In the genomic region with DNA sequence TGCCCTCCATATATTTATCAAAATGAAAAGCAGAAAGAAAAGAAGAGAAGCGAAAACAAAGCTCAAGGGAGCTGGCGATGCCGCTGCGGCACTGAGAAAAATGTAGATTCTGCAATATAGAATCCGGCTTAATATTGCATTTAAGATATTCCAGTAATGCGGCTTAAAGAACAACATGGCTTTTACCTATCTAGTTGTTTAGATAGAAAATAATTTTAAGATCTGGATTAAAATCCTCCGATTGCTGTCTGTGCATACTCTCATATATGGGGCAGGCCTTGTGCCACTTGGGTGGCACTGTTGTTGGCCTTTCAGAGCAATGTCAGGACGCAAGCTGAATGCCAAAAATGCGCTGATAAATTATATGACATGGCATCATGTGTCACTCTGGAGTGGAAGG, we compare ENCODE assay signal across 2 fruit fly cellular contexts.
A peak's percentile ranks its signal among the peaks of the same experiment; 100 is the strongest.
TF ChIP-seq lines count a peak whose summit lies in the region.

No protein-coding gene starts in this region.

- TF ChIP-seq CTCF in whole organism, embryonic (GFP tag; optimal IDR thresholded peaks at IDR 0.05; lab: Kevin White, UChicago) = no peak

TF ChIP-seq in whole organism, embryonic, 481 proteins besides CTCF, POLR2A, EP300 and RAD21:
- TF ChIP-seq CG16863 (GFP tag; optimal IDR thresholded peaks at IDR 0.05; lab: Kevin White, UChicago) (no peak), CG3847 (GFP tag; IDR thresholded peaks at IDR 0.05; lab: Robert Waterston, UW) (0 out of 2 replicates have a peak, but pooled peaks have one; percentile 7), CG11696 (GFP tag; IDR thresholded peaks at IDR 0.05; lab: Robert Waterston, UW) (0 out of 2 replicates have a peak, but pooled peaks have one; percentile 9), Ets65A (GFP tag; lab: Kevin White, UChicago) (peak; percentile 49), sd (tag; optimal IDR thresholded peaks at IDR 0.05; lab: Kevin White, UChicago) (no peak), CG10209 (GFP tag; optimal IDR thresholded peaks at IDR 0.05; lab: Kevin White, UChicago) (no peak), CG1233 (GFP tag; optimal IDR thresholded peaks at IDR 0.05; lab: Kevin White, UChicago) (no peak), HLH4C (GFP tag; IDR thresholded peaks at IDR 0.05; lab: Robert Waterston, UW; ENCODE audit: partially characterized antibody) (no peak), Optix (GFP tag; IDR thresholded peaks at IDR 0.05; lab: Robert Waterston, UW) (no peak), sens (GFP tag; lab: Kevin White, UChicago) (peak; percentile 59), CG14014 (GFP tag; IDR thresholded peaks at IDR 0.05; lab: Robert Waterston, UW) (peak; percentile 18; the same call in 1 of the 2 replicates), CG18599 (GFP tag; optimal IDR thresholded peaks at IDR 0.05; lab: Kevin White, UChicago) (peak; percentile 20), lab (GFP tag; optimal IDR thresholded peaks at IDR 0.05; lab: Kevin White, UChicago) (peak; percentile 28), CG32532 (GFP tag; IDR thresholded peaks at IDR 0.05; lab: Robert Waterston, UW) (no peak), Ravus (GFP tag; IDR thresholded peaks at IDR 0.05; lab: Robert Waterston, UW) (no peak), CG12155 (GFP tag; optimal IDR thresholded peaks at IDR 0.05; lab: Kevin White, UChicago) (no peak), CG4730 (GFP tag; IDR thresholded peaks at IDR 0.05; lab: Robert Waterston, UW) (peak; percentile 9; the same call in 1 of the 2 replicates), slbo (GFP tag; IDR thresholded peaks at IDR 0.05; lab: Robert Waterston, UW) (peak; percentile 27; the same call in 1 of the 2 replicates), ssp (GFP tag; IDR thresholded peaks at IDR 0.05; lab: Robert Waterston, UW) (peak; percentile 5; the same call in 1 of the 2 replicates), Six4 (GFP tag; optimal IDR thresholded peaks at IDR 0.05; lab: Kevin White, UChicago) (no peak)
TF ChIP-seq in whole organism, embryonic: peak in this region for 10.

TF ChIP-seq in whole organism, prepupa, 60 proteins besides CTCF, POLR2A, EP300 and RAD21:
- TF ChIP-seq CG6163 (GFP tag; IDR thresholded peaks at IDR 0.05; lab: Robert Waterston, UW) (peak; percentile 48; the same call in 1 of the 3 replicates), topi (GFP tag; optimal IDR thresholded peaks at IDR 0.05; lab: Kevin White, UChicago) (no peak), Eip78C (GFP tag; lab: Kevin White, UChicago) (peak; percentile 42), fd85E (GFP tag; optimal IDR thresholded peaks at IDR 0.05; lab: Kevin White, UChicago) (no peak), CG3919 (GFP tag; optimal IDR thresholded peaks at IDR 0.05; lab: Kevin White, UChicago) (no peak), pdm3 (GFP tag; optimal IDR thresholded peaks at IDR 0.05; lab: Kevin White, UChicago) (no peak), Hr39 (GFP tag; optimal IDR thresholded peaks at IDR 0.05; lab: Kevin White, UChicago) (no peak), Sox102F (GFP tag; optimal IDR thresholded peaks at IDR 0.05; lab: Kevin White, UChicago) (no peak), CG8319 (GFP tag; optimal IDR thresholded peaks at IDR 0.05; lab: Kevin White, UChicago) (no peak), dac (GFP tag; optimal IDR thresholded peaks at IDR 0.05; lab: Kevin White, UChicago) (no peak), CG11902 (GFP tag; optimal IDR thresholded peaks at IDR 0.05; lab: Kevin White, UChicago) (no peak), CG11762 (GFP tag; optimal IDR thresholded peaks at IDR 0.05; lab: Kevin White, UChicago; ENCODE audit: insufficient read depth) (no peak), OdsH (GFP tag; optimal IDR thresholded peaks at IDR 0.05; lab: Kevin White, UChicago) (peak; percentile 1), Ets21C (GFP tag; optimal IDR thresholded peaks at IDR 0.05; lab: Kevin White, UChicago) (no peak), Eip93F (GFP tag; optimal IDR thresholded peaks at IDR 0.05; lab: Kevin White, UChicago) (no peak), salr (GFP tag; optimal IDR thresholded peaks at IDR 0.05; lab: Kevin White, UChicago) (no peak), svp (GFP tag; lab: Kevin White, UChicago) (peak; percentile 61), CG1621 (tag; optimal IDR thresholded peaks at IDR 0.05; lab: Kevin White, UChicago) (no peak), Hr4 (GFP tag; optimal IDR thresholded peaks at IDR 0.05; lab: Kevin White, UChicago) (no peak), Sox15 (GFP tag; optimal IDR thresholded peaks at IDR 0.05; lab: Kevin White, UChicago) (no peak), CG10669 (GFP tag; optimal IDR thresholded peaks at IDR 0.05; lab: Kevin White, UChicago) (peak; percentile 1), Hr38 (GFP tag; optimal IDR thresholded peaks at IDR 0.05; lab: Kevin White, UChicago) (no peak), CG8119 (GFP tag; IDR thresholded peaks at IDR 0.05; lab: Robert Waterston, UW) (no peak), eg (GFP tag; IDR thresholded peaks at IDR 0.05; lab: Robert Waterston, UW) (no peak), spab (GFP tag; optimal IDR thresholded peaks at IDR 0.05; lab: Kevin White, UChicago) (no peak), CG3032 (tag; optimal IDR thresholded peaks at IDR 0.05; lab: Kevin White, UChicago) (no peak), CG31627 (GFP tag; optimal IDR thresholded peaks at IDR 0.05; lab: Kevin White, UChicago) (no peak), CG6854 (GFP tag; optimal IDR thresholded peaks at IDR 0.05; lab: Kevin White, UChicago) (no peak)
